Worm (Caenorhabditis elegans): ENCODE results near the gene sdz-1.
A peak's percentile ranks its signal among the peaks of the same experiment; 100 is the strongest.

sdz-1 gene

DNA sequence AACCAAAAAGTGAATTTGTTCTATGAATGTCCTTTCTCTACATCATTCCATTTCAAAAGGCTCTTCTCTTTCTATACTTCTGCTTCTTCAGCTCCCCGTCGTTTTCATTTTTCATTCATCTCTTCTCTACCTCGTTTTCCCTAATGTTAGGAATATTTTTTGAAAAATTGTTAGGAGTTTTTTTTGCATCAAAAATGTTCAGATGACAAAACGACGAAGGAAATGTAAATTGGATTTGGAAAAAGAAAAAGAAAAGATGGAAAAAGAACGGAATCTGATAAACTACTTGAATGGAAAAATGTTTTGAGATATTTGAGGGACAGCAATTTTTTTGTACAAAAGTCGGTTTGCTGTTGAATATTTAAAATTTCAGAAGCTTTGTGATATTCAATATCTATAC is 44.6 kb upstream of the sdz-1 start:
- peak; percentile 79 for TF ChIP-seq fkh-10 (GFP tag; optimal IDR thresholded peaks at IDR 0.05)
- TF ChIP-seq ceh-16 (tag; optimal IDR thresholded peaks at IDR 0.05): no peak

DNA sequence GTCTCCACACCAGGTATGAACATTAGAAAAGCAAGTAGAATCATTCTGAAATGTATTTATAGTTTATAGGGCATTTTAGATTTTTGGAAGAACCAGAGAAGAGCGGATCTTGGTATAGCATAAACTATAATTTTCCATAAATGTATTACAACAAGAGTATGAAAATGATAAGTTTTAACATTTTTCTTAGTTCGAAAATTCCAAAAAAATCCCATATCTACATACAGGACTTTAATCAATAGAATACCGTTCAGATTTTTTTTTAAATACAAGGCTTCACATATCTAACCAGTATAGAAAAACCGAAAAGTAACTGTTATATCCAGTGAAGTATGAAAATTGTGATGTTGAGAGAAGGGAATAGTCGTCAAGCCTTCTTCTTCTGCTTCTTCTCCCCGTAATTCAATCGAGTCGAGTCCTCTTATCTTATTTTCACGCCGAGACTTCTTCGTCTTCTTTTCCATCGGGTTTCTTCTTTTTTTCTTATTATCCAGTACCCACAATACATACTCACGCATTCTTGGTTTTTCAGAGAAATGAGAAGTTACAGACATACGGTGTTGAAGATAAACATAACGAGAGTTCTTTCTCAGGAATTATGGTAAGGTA is 43.8 kb upstream of the sdz-1 start, which contains the start of gene ZK370.6:
TSS of gene ZK370.6 (minus strand) at position 51 of the 609 bp plus-strand sequence.
- no peak for TF ChIP-seq nhr-43 (tag; optimal IDR thresholded peaks at IDR 0.05; ENCODE audit: poor library complexity, severe bottlenecking)
- no peak for TF ChIP-seq elt-2 (tag; optimal IDR thresholded peaks at IDR 0.05)
- TF ChIP-seq nhr-237 (tag; optimal IDR thresholded peaks at IDR 0.05): no peak
- TF ChIP-seq mdl-1 (tag; optimal IDR thresholded peaks at IDR 0.05): no peak
- TF ChIP-seq fkh-10 (GFP tag; optimal IDR thresholded peaks at IDR 0.05): no peak
- TF ChIP-seq lin-15B (tag; optimal IDR thresholded peaks at IDR 0.05): no peak
- no peak for TF ChIP-seq zag-1 (tag; optimal IDR thresholded peaks at IDR 0.05)

DNA sequence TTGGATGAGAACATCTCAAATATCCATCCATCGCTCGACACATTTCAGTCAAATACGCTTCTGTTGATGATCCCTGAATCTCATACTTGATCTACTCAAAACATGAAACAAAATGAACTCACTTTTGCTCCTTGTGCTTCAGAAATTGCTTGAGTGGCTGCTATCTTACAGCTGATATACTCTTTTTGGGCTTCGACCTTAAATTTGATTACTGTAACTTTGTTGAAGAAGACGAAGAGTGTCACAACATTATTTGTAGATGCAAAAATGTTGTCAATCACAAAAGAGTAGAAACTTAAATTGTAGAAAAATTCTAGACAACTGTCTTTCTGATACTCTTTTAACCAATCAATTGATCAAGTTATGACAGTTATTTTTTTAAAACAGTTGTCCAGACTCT is 42.4 kb upstream of the sdz-1 start:
- TF ChIP-seq ceh-16 (tag; optimal IDR thresholded peaks at IDR 0.05) (no peak), eor-1 (tag; optimal IDR thresholded peaks at IDR 0.05) (no peak), fos-1 (tag; optimal IDR thresholded peaks at IDR 0.05) (no peak), egl-5 (tag; optimal IDR thresholded peaks at IDR 0.05) (no peak), nhr-28 (tag; optimal IDR thresholded peaks at IDR 0.05) (no peak), nhr-77 (tag; optimal IDR thresholded peaks at IDR 0.05) (no peak), nhr-23 (tag; optimal IDR thresholded peaks at IDR 0.05) (no peak), ZK546.5 (tag; optimal IDR thresholded peaks at IDR 0.05) (no peak), jun-1 (tag; optimal IDR thresholded peaks at IDR 0.05) (no peak), nhr-25 (tag; optimal IDR thresholded peaks at IDR 0.05) (no peak), sea-2 (GFP tag; optimal IDR thresholded peaks at IDR 0.05) (no peak), ztf-4 (tag; optimal IDR thresholded peaks at IDR 0.05) (no peak), pha-4 (tag; optimal IDR thresholded peaks at IDR 0.05) (no peak), mml-1 (tag; optimal IDR thresholded peaks at IDR 0.05) (no peak), nhr-76 (tag; optimal IDR thresholded peaks at IDR 0.05) (no peak), unc-62 (GFP tag; optimal IDR thresholded peaks at IDR 0.05) (no peak), lsy-12 (tag; optimal IDR thresholded peaks at IDR 0.05) (no peak), fkh-2 (tag; optimal IDR thresholded peaks at IDR 0.05) (no peak), ceh-9 (tag; optimal IDR thresholded peaks at IDR 0.05) (no peak)

DNA sequence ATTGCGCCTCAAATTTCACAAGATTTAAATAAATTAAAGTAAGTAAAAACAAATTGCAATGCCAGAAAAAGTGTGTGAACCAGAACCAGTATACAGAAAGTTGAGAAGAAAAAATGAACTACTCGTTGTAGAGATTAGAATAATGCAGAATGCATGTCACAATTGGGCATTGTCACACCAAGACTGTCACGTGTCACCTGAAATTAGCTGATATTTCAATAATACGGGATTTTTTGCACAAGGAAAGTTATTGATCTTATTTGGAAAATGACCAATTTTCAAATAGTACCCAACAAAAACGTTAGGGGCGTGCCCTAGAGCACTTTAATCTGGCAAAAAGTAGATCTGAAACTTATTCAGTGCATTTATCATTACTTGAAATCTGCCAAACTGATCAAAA is 41.8 kb upstream of the sdz-1 start:
- TF ChIP-seq daf-12 (tag; optimal IDR thresholded peaks at IDR 0.05): no peak
- TF ChIP-seq nhr-28 (tag; optimal IDR thresholded peaks at IDR 0.05): no peak
- TF ChIP-seq snpc-4 (tag; optimal IDR thresholded peaks at IDR 0.05): no peak
- no peak for TF ChIP-seq fkh-10 (GFP tag; optimal IDR thresholded peaks at IDR 0.05)
- no peak for TF ChIP-seq ztf-11 (tag; optimal IDR thresholded peaks at IDR 0.05)
- no peak for TF ChIP-seq ceh-16 (tag; optimal IDR thresholded peaks at IDR 0.05)
- no peak for TF ChIP-seq fkh-2 (tag; optimal IDR thresholded peaks at IDR 0.05)
- TF ChIP-seq R02D3.7 (tag; optimal IDR thresholded peaks at IDR 0.05): no peak
- TF ChIP-seq lin-15B (tag; optimal IDR thresholded peaks at IDR 0.05): no peak
- no peak for TF ChIP-seq egl-27 (tag; optimal IDR thresholded peaks at IDR 0.05)
- no peak for TF ChIP-seq sea-2 (GFP tag; optimal IDR thresholded peaks at IDR 0.05)
- no peak for TF ChIP-seq tbx-2 (tag; optimal IDR thresholded peaks at IDR 0.05)
- TF ChIP-seq eor-1 (tag; optimal IDR thresholded peaks at IDR 0.05): no peak

DNA sequence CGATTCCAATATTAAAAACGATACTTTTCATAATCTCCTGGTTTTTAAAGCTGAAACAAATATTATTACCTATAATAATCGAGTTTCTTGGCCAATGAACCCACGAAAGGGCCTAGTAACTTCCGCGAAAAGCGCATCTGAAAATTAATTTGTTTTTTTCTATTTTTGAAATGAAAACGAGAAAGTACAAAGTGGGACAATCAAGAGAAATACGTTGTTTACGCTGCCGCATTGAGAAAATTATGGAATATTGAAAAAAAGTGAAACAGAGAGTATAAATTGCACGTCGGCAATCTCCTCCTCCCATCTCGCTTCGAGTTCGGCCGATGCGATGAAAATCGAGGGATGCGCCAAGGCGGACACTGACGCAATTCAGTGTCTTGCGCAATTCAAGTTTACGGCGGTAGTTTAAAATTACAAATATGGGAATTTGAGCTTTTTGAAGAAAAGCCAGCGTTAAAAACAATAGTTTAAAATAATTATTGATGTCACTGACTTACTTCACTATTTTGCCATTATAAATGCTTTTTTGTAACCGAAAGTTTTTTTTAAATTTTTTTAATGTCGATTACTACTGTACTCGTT is 41.2 kb upstream of the sdz-1 start, which contains the start of gene pdhk-2:
TSS of gene pdhk-2 (minus strand) at position 137 of the 585 bp plus-strand sequence.
- TF ChIP-seq nhr-43 (tag; optimal IDR thresholded peaks at IDR 0.05; ENCODE audit: poor library complexity, severe bottlenecking): peak; percentile 96
- peak; percentile 95 for TF ChIP-seq lin-15B (tag; optimal IDR thresholded peaks at IDR 0.05)
- peak; percentile 78 for TF ChIP-seq ceh-82 (tag; optimal IDR thresholded peaks at IDR 0.05)
- peak; percentile 88 for TF ChIP-seq jun-1 (tag; optimal IDR thresholded peaks at IDR 0.05)
- peak; percentile 36 for TF ChIP-seq aly-2 (tag; optimal IDR thresholded peaks at IDR 0.05)
- no peak for TF ChIP-seq unc-39 (tag; optimal IDR thresholded peaks at IDR 0.05)
- peak; percentile 71 for TF ChIP-seq pqm-1 (tag; optimal IDR thresholded peaks at IDR 0.05)
- TF ChIP-seq lin-39 (tag; optimal IDR thresholded peaks at IDR 0.05): peak; percentile 89
- peak; percentile 57 for TF ChIP-seq ama-1 (optimal IDR thresholded peaks at IDR 0.05)
- no peak for TF ChIP-seq ztf-11 (tag; optimal IDR thresholded peaks at IDR 0.05)
- TF ChIP-seq egl-5 (tag; optimal IDR thresholded peaks at IDR 0.05): peak; percentile 75
- peak; percentile 95 for TF ChIP-seq skn-1 (tag; optimal IDR thresholded peaks at IDR 0.05)
- TF ChIP-seq sea-2 (GFP tag; optimal IDR thresholded peaks at IDR 0.05): no peak
- peak; percentile 66 for TF ChIP-seq fkh-10 (GFP tag; optimal IDR thresholded peaks at IDR 0.05)
- TF ChIP-seq elt-3 (tag; optimal IDR thresholded peaks at IDR 0.05): no peak
- peak; percentile 7 for TF ChIP-seq nhr-28 (tag; optimal IDR thresholded peaks at IDR 0.05)
- TF ChIP-seq hmg-11 (tag; optimal IDR thresholded peaks at IDR 0.05): peak; percentile 92
- peak; percentile 94 for TF ChIP-seq nhr-23 (tag; optimal IDR thresholded peaks at IDR 0.05)
- TF ChIP-seq elt-2 (tag; optimal IDR thresholded peaks at IDR 0.05): peak; percentile 80
- TF ChIP-seq nfya-1 (tag; optimal IDR thresholded peaks at IDR 0.05; ENCODE audit: insufficient read depth): peak; percentile 92
- TF ChIP-seq eor-1 (tag; optimal IDR thresholded peaks at IDR 0.05): no peak
- peak; percentile 82 for TF ChIP-seq ceh-28 (tag; optimal IDR thresholded peaks at IDR 0.05)
- TF ChIP-seq nhr-25 (tag; optimal IDR thresholded peaks at IDR 0.05): peak; percentile 91
- TF ChIP-seq zag-1 (tag; optimal IDR thresholded peaks at IDR 0.05): peak; percentile 10
- no peak for TF ChIP-seq mml-1 (tag; optimal IDR thresholded peaks at IDR 0.05)
